Fruit fly (Drosophila melanogaster): Measurements from ENCODE around the gene Fbxl7.

DNA sequence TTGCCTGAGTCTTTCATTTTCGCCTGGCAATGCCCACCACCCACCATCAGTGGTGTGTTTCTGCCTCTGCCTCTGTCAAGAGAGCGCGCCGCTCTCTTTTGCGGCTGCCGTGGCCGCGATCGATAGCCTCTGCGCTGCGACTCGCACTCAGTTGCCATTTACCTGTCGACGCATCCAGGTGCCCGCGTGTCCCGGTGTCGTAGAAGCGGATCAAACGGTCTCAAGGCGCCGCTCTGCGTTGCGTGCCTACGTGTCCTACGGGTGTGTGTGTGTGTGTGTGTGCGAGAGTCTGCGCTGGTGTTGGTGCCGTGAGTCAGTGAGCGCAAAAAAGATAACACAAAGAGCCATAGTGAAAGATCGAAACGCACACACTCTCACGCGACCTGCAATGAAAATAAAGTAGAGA, at the start of gene Fbxl7:
- TF ChIP-seq Sox102F (GFP tag; optimal IDR thresholded peaks at IDR 0.05) (peak; percentile 20), fkh (GFP tag; optimal IDR thresholded peaks at IDR 0.05) (peak; percentile 20), CG6276 (GFP tag; optimal IDR thresholded peaks at IDR 0.05) (no peak)
